Worm (Caenorhabditis elegans) whole organism, young adult: Measurements from ENCODE around the gene T16G1.4.

ENCODE experiments used
- B0035.1 ChIP-seq: sonication (generic microtip); optimal IDR thresholded peaks from 2 replicates; lab custom pipeline; 2016; ENCODE audit warnings: missing genetic modification characterization, mild to moderate bottlenecking, missing compliant biosample characterization, missing genotype, missing genetic modification reagents
- B0261.1 ChIP-seq: sonication (generic microtip); optimal IDR thresholded peaks from 2 replicates; lab custom pipeline; 2016; ENCODE audit warnings: mild to moderate bottlenecking, missing genetic modification characterization, moderate library complexity, missing compliant biosample characterization
- C17E4.6 ChIP-seq: fragments of 200-800 bp; sonication (Bioruptor generic); IDR thresholded peaks from 2 replicates; pipeline ENCODE4 v1.3.6; 2022; ENCODE audit warnings: missing genetic modification reagents, missing genetic modification characterization, missing compliant biosample characterization
- D2030.7 ChIP-seq: fragments of 200-800 bp; sonication (Bioruptor generic); IDR thresholded peaks from 2 replicates; pipeline ENCODE4 v1.3.6; 2022; ENCODE audit warnings: missing genetic modification reagents, missing genetic modification characterization, missing compliant biosample characterization
- F49E8.2 ChIP-seq: sonication (generic microtip); optimal IDR thresholded peaks from 3 replicates; lab custom pipeline; 2017; ENCODE audit warnings: missing genetic modification characterization, mild to moderate bottlenecking, missing compliant biosample characterization, antibody characterized with exemption, moderate library complexity; ENCODE audit not compliant: insufficient read depth
- F55B11.4 ChIP-seq: sonication (generic microtip); optimal IDR thresholded peaks from 2 replicates; lab custom pipeline; 2016; ENCODE audit warnings: missing compliant biosample characterization, missing genetic modification characterization, borderline replicate concordance; ENCODE audit not compliant: insufficient read depth
- F57A8.1 ChIP-seq: fragments of 200-800 bp; sonication (Bioruptor generic); optimal IDR thresholded peaks from 2 replicates; lab custom pipeline; 2018; ENCODE audit warnings: mild to moderate bottlenecking, missing genetic modification characterization, moderate library complexity, missing compliant biosample characterization
- K12H6.12 ChIP-seq: fragments of 200-800 bp; sonication (Bioruptor generic); optimal IDR thresholded peaks from 2 replicates; lab custom pipeline; 2018; ENCODE audit warnings: mild to moderate bottlenecking, missing genetic modification characterization, missing compliant biosample characterization
- Y95B8A.8 ChIP-seq: fragments of 200-800 bp; sonication (Bioruptor generic); IDR thresholded peaks from 2 replicates; pipeline ENCODE4 v1.3.6; 2022; ENCODE audit warnings: missing genetic modification reagents, missing genetic modification characterization, missing compliant biosample characterization
- ZK185.1 ChIP-seq: sonication (generic microtip); optimal IDR thresholded peaks from 2 replicates; lab custom pipeline; 2016; ENCODE audit warnings: mild to moderate bottlenecking, missing genetic modification characterization, missing compliant biosample characterization; ENCODE audit not compliant: poor library complexity, severe bottlenecking
- aptf-2 ChIP-seq: fragments of 200-800 bp; sonication (Bioruptor generic); conservative IDR thresholded peaks from 2 replicates; pipeline ENCODE4 v1.3.6; 2022; ENCODE audit warnings: missing genetic modification reagents, missing genetic modification characterization, missing compliant biosample characterization
- athp-1 ChIP-seq: sonication (generic microtip); optimal IDR thresholded peaks from 2 replicates; lab custom pipeline; 2017; ENCODE audit warnings: mild to moderate bottlenecking, missing genetic modification characterization, missing compliant biosample characterization
- attf-3 ChIP-seq: fragments of 200-800 bp; sonication (Bioruptor generic); conservative IDR thresholded peaks from 2 replicates; pipeline ENCODE4 v1.3.6; 2022; ENCODE audit warnings: missing genetic modification reagents, missing genetic modification characterization, missing compliant biosample characterization
- bed-1 ChIP-seq: fragments of 200-800 bp; sonication (Bioruptor generic); IDR thresholded peaks from 2 replicates; pipeline ENCODE4 v1.3.6; 2022; ENCODE audit warnings: missing genetic modification reagents, missing genetic modification characterization, missing compliant biosample characterization
- ccch-3 ChIP-seq: fragments of 200-800 bp; sonication (Bioruptor generic); optimal IDR thresholded peaks from 2 replicates; lab custom pipeline; 2018; ENCODE audit warnings: mild to moderate bottlenecking, missing genetic modification characterization, missing compliant biosample characterization
- ceh-100 ChIP-seq: fragments of 200-800 bp; sonication (Bioruptor generic); IDR thresholded peaks from 2 replicates; pipeline ENCODE4 v1.3.6; 2022; ENCODE audit warnings: missing genetic modification reagents, missing genetic modification characterization, missing compliant biosample characterization
- ceh-58 ChIP-seq: fragments of 200-800 bp; sonication (Bioruptor generic); IDR thresholded peaks from 2 replicates; pipeline ENCODE4 v1.3.6; 2022; ENCODE audit warnings: missing genetic modification characterization, missing compliant biosample characterization
- ceh-91 ChIP-seq: fragments of 200-800 bp; sonication (Bioruptor generic); IDR thresholded peaks from 2 replicates; pipeline ENCODE4 v1.3.6; 2022; ENCODE audit warnings: missing genetic modification reagents, missing genetic modification characterization, missing compliant biosample characterization
- dpff-1 ChIP-seq: sonication (generic microtip); optimal IDR thresholded peaks from 2 replicates; lab custom pipeline; 2017; ENCODE audit warnings: mild to moderate bottlenecking, missing genetic modification characterization, missing compliant biosample characterization
- efl-1 ChIP-seq: fragments of 150-350 bp; optimal IDR thresholded peaks from 2 replicates; lab custom pipeline; 2014; ENCODE audit warnings: missing biosample characterization, missing genetic modification reagents, missing genetic modification characterization
- fkh-3 ChIP-seq: sonication (generic microtip); optimal IDR thresholded peaks from 2 replicates; lab custom pipeline; 2016; ENCODE audit warnings: mild to moderate bottlenecking, missing genetic modification characterization, missing compliant biosample characterization
- hlh-26 ChIP-seq: fragments of 200-800 bp; sonication (Bioruptor generic); conservative IDR thresholded peaks from 2 replicates; pipeline ENCODE4 v1.3.6; 2022; ENCODE audit warnings: missing genetic modification reagents, missing genetic modification characterization, missing compliant biosample characterization
- hmg-20 ChIP-seq: fragments of 200-800 bp; sonication (Bioruptor generic); IDR thresholded peaks from 2 replicates; pipeline ENCODE4 v1.3.6; 2022; ENCODE audit warnings: missing genetic modification reagents, missing genetic modification characterization, missing compliant biosample characterization
- hrde-1 ChIP-seq: sonication (generic microtip); optimal IDR thresholded peaks from 2 replicates; lab custom pipeline; 2016; ENCODE audit warnings: missing genetic modification characterization, mild to moderate bottlenecking, missing compliant biosample characterization, moderate library complexity, missing genotype, missing genetic modification reagents, borderline replicate concordance
- lag-1 ChIP-seq: fragments of 200-800 bp; sonication (Bioruptor generic); IDR thresholded peaks from 2 replicates; pipeline ENCODE4 v1.3.6; 2022; ENCODE audit warnings: missing genetic modification reagents, missing genetic modification characterization, missing compliant biosample characterization
- let-607 ChIP-seq, 2 experiments: fragments of 200-800 bp in 1 of 2; sonication (Bioruptor generic) in 1 of 2; sonication (generic microtip) in 1 of 2; optimal IDR thresholded peaks; 2 replicates each; lab custom pipeline; 2016 to 2018; ENCODE audit warnings: mild to moderate bottlenecking in 2 of 2, missing compliant biosample characterization in 2 of 2, missing genetic modification characterization in 2 of 2, moderate library complexity in 2 of 2, missing genotype in 1 of 2
- lin-35 ChIP-seq, 3 experiments: fragments of 150-350 bp in 2 of 3; sonication (generic microtip) in 1 of 3; optimal IDR thresholded peaks; 2 replicates each; lab custom pipeline; 2014 to 2018; ENCODE audit warnings: missing biosample characterization in 3 of 3, missing genetic modification characterization in 3 of 3, missing genetic modification reagents in 3 of 3
- lin-40 ChIP-seq: sonication (generic microtip); optimal IDR thresholded peaks from 2 replicates; lab custom pipeline; 2016; ENCODE audit warnings: missing genetic modification characterization, mild to moderate bottlenecking, missing compliant biosample characterization, missing genotype, missing genetic modification reagents
- lsl-1 ChIP-seq: fragments of 200-800 bp; sonication (Bioruptor generic); optimal IDR thresholded peaks from 2 replicates; lab custom pipeline; 2018; ENCODE audit warnings: mild to moderate bottlenecking, missing genetic modification characterization, moderate library complexity, missing compliant biosample characterization
- madf-6 ChIP-seq: fragments of 200-800 bp; sonication (Bioruptor generic); IDR thresholded peaks from 2 replicates; pipeline ENCODE4 v1.3.6; 2022; ENCODE audit warnings: missing genetic modification reagents, missing genetic modification characterization, missing compliant biosample characterization
- madf-8 ChIP-seq: fragments of 200-800 bp; sonication (Bioruptor generic); conservative IDR thresholded peaks from 2 replicates; pipeline ENCODE4 v1.3.6; 2022; ENCODE audit warnings: missing genetic modification reagents, missing genetic modification characterization, missing compliant biosample characterization
- mcd-1 ChIP-seq: fragments of 200-800 bp; sonication (Bioruptor generic); IDR thresholded peaks from 2 replicates; pipeline ENCODE4 v1.3.6; 2022; ENCODE audit warnings: missing genetic modification reagents, missing genetic modification characterization, missing compliant biosample characterization
- nhr-90 ChIP-seq: sonication (generic microtip); optimal IDR thresholded peaks from 2 replicates; lab custom pipeline; 2016; ENCODE audit warnings: missing genotype, mild to moderate bottlenecking, missing genetic modification characterization, missing compliant biosample characterization
- pha-4 ChIP-seq: fragments of 150-350 bp; sonication (generic microtip); optimal IDR thresholded peaks from 2 replicates; lab custom pipeline; 2014; ENCODE audit warnings: missing biosample characterization, missing genetic modification reagents, missing genetic modification characterization
- rcor-1 ChIP-seq: fragments of 200-800 bp; sonication (Bioruptor generic); IDR thresholded peaks from 2 replicates; pipeline ENCODE4 v1.3.6; 2022; ENCODE audit warnings: missing genetic modification reagents, missing genetic modification characterization, missing compliant biosample characterization
- snpc-4 ChIP-seq, 5 experiments: fragments of 150-350 bp in 1 of 5; sonication (generic microtip) in 4 of 5; optimal IDR thresholded peaks; 2 replicates each; lab custom pipeline; 2014 to 2018; ENCODE audit warnings: missing genetic modification characterization in 5 of 5, missing biosample characterization in 3 of 5, antibody characterized with exemption in 2 of 5, mild to moderate bottlenecking in 2 of 5, missing compliant biosample characterization in 2 of 5, missing genotype in 2 of 5, moderate library complexity in 2 of 5, missing genetic modification reagents in 1 of 5
- sptf-2 ChIP-seq: fragments of 200-800 bp; sonication (Bioruptor generic); optimal IDR thresholded peaks from 2 replicates; lab custom pipeline; 2018; ENCODE audit warnings: mild to moderate bottlenecking, missing genetic modification characterization, missing compliant biosample characterization
- tbp1 ChIP-seq: fragments of 200-800 bp; sonication (Bioruptor generic); optimal IDR thresholded peaks from 2 replicates; lab custom pipeline; 2018; ENCODE audit warnings: mild to moderate bottlenecking, missing genetic modification characterization, missing compliant biosample characterization
- tbx-9 ChIP-seq: sonication (generic microtip); optimal IDR thresholded peaks from 2 replicates; lab custom pipeline; 2016; ENCODE audit warnings: borderline replicate concordance, missing genetic modification characterization, inconsistent platforms, missing compliant biosample characterization
- ztf-18 ChIP-seq: sonication (generic microtip); optimal IDR thresholded peaks from 2 replicates; lab custom pipeline; 2016; ENCODE audit warnings: missing genotype, mild to moderate bottlenecking, missing genetic modification characterization, missing compliant biosample characterization
- ztf-22 ChIP-seq: fragments of 200-800 bp; sonication (Bioruptor generic); optimal IDR thresholded peaks from 2 replicates; lab custom pipeline; 2018; ENCODE audit warnings: mild to moderate bottlenecking, missing genetic modification characterization, moderate library complexity, missing compliant biosample characterization
- ztf-28 ChIP-seq: fragments of 200-800 bp; sonication (Bioruptor generic); IDR thresholded peaks from 2 replicates; pipeline ENCODE4 v1.3.6; 2022; ENCODE audit warnings: missing genetic modification reagents, missing genetic modification characterization, missing compliant biosample characterization

Gene T16G1.4

DNA sequence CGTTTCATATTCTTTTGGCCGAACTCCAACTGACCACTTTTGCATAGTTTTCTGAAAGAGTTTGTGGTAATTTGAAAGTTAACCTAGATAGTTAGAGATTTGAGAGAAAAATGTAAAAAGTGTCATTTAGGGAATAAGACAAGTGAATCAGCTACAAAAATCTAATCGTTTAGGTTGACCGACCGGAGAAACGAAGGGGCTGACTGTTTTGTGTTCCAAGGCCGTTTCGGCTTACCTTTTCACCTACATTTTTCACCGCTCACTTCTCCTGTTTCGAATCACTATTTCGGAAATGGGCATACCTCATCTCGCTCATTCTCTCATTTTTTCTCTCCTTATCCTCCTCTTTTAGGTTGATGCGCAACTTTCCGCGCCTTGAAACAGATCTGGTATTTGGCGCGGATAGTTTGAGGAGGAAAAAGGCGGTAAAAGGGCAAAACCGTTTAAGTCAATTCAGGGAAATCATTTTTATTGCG, 19.5 kb upstream of the T16G1.4 start, which contains the start of gene mpst-7:
mpst-7 (minus strand) TSS at position 51 of the 476 bp plus-strand sequence.
- no peak for TF ChIP-seq bed-1 (GFP tag; lab: Robert Waterston, UW)
- no peak for TF ChIP-seq hlh-26 (GFP tag; lab: Robert Waterston, UW)
- TF ChIP-seq tbx-9 (tag; lab: Kevin White, UChicago): no peak
- TF ChIP-seq madf-6 (GFP tag; lab: Robert Waterston, UW): peak; percentile 36; the same call in 1 of the 2 replicates
- peak; percentile 57 for TF ChIP-seq efl-1 (GFP tag; lab: Kevin White, UChicago)

DNA sequence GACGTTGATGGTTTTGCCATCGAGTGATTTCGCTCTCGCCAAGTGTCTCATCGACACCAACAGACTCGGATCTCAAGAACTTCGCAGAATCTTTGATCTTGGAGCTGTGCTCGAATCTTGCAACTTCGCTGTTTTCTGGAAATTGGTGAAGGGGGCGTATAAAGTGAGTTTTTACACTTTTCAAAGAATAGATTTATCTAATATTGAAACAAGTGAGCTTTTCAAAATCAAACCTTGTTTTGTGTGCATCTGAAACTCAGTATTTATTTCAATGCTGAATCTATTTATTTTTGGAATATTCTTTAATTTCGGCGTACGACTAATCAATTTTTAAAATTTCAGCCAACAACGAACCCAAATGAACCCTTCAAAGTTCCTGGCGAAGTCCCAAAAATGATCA, 12.6 kb upstream of the T16G1.4 start:
- TF ChIP-seq let-607 (tag; optimal IDR thresholded peaks at IDR 0.05; lab: Kevin White, UChicago): no peak
- TF ChIP-seq lin-35 (GFP tag; optimal IDR thresholded peaks at IDR 0.05; lab: Kevin White, UChicago): no peak
- no peak for TF ChIP-seq sptf-2 (GFP tag; lab: Kevin White, UChicago)
- no peak for TF ChIP-seq F49E8.2 (tag; lab: Kevin White, UChicago)
- no peak for TF ChIP-seq B0261.1
- no peak for TF ChIP-seq snpc-4 (GFP tag; optimal IDR thresholded peaks at IDR 0.05; lab: Kevin White, UChicago)
- TF ChIP-seq snpc-4 (tag; optimal IDR thresholded peaks at IDR 0.05; lab: Kevin White, UChicago): no peak
- TF ChIP-seq madf-8 (GFP tag; lab: Robert Waterston, UW): no peak
- no peak for TF ChIP-seq rcor-1 (GFP tag; lab: Robert Waterston, UW)
- no peak for TF ChIP-seq tbp1

DNA sequence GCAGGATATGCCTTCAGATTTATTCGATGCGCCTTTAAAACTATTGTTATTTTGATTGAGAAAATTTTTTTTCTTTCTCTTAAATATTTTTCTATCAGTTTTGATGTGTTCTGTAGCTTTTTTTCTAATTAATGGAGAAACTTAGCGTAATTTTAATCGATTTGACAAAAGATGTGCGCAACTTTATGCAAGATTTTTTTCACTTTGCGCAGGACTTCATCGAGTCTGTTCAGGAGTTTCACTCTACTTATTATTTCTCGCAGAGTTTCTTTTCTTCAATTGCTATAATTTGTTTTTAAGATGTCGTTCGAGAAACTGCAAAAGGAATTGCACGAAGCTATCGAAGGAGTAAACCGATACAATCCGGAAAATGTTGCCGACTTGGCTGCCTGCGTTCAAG, 12.1 kb upstream of the T16G1.4 start, which contains the start of gene eif-3.K:
eif-3.K (plus strand) TSS at position 301 of the 400 bp plus-strand sequence.
- TF ChIP-seq Y95B8A.8 (no peak), K12H6.12 (no peak), ceh-100 (GFP tag; lab: Robert Waterston, UW) (no peak), ceh-58 (GFP tag; lab: Robert Waterston, UW) (no peak), hmg-20 (GFP tag; lab: Robert Waterston, UW) (no peak), aptf-2 (GFP tag; lab: Robert Waterston, UW) (no peak)

DNA sequence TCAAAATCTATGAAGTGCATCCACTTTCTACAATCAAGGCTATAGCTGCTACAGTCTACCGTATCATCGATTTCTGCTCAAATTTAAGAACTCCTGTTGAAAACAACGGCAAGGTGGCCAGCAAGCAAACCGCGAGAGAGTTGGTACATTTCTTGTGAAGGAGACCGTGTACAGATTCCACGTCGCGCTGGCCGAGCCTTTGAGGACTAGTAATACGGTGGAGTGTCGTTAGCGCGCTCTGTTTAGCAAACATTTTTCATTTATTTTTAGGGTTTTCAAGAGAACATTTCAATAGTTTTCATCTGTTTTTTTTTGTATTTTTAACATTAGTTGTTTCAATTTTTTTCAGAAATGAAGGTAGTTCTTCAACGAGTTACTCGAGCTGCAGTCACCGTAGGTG, 10.6 kb upstream of the T16G1.4 start, which contains the start of gene pqn-68:
pqn-68 (plus strand) TSS at position 350 of the 400 bp plus-strand sequence.
- TF ChIP-seq hmg-20 (GFP tag; lab: Robert Waterston, UW): no peak
- no peak for TF ChIP-seq fkh-3
- TF ChIP-seq hrde-1 (tag; lab: Kevin White, UChicago): no peak
- TF ChIP-seq dpff-1 (tag; lab: Kevin White, UChicago): no peak
- TF ChIP-seq nhr-90 (tag; lab: Kevin White, UChicago): no peak
- no peak for TF ChIP-seq ztf-18
- TF ChIP-seq F57A8.1 (GFP tag; lab: Kevin White, UChicago): no peak
- no peak for TF ChIP-seq ceh-91 (GFP tag; lab: Robert Waterston, UW)
- TF ChIP-seq let-607 (tag; optimal IDR thresholded peaks at IDR 0.05; lab: Kevin White, UChicago): peak; percentile 61 to 62
- TF ChIP-seq D2030.7 (GFP tag; lab: Robert Waterston, UW): no peak
- no peak for TF ChIP-seq ztf-22 (GFP tag; lab: Kevin White, UChicago)
- TF ChIP-seq aptf-2 (GFP tag; lab: Robert Waterston, UW): no peak
- TF ChIP-seq attf-3 (GFP tag; lab: Robert Waterston, UW): peak; percentile 91
- no peak for TF ChIP-seq lsl-1 (GFP tag; lab: Kevin White, UChicago)
- TF ChIP-seq pha-4 (tag; lab: Kevin White, UChicago): no peak
- TF ChIP-seq ccch-3 (GFP tag; lab: Kevin White, UChicago): no peak
- no peak for TF ChIP-seq lag-1 (GFP tag; lab: Robert Waterston, UW)
- no peak for TF ChIP-seq athp-1 (tag; lab: Kevin White, UChicago)
- TF ChIP-seq F55B11.4 (tag; lab: Kevin White, UChicago): no peak
- TF ChIP-seq B0035.1 (tag; lab: Kevin White, UChicago): no peak
- no peak for TF ChIP-seq ztf-28 (GFP tag; lab: Robert Waterston, UW)
- TF ChIP-seq C17E4.6 (GFP tag; lab: Robert Waterston, UW): no peak
- 0 out of 2 replicates have a peak, but pooled peaks have one; percentile 24 for TF ChIP-seq mcd-1 (GFP tag; lab: Robert Waterston, UW)
- no peak for TF ChIP-seq ZK185.1 (tag; lab: Kevin White, UChicago)
- no peak for TF ChIP-seq lin-40 (tag; lab: Kevin White, UChicago)
